Worm (Caenorhabditis elegans) whole organism, L4 larva: ENCODE data around the gene C14A4.12.

Experiments used
- F26F4.8 ChIP-seq: fragments of 200-800 bp; sonication (Bioruptor generic); conservative IDR thresholded peaks from 2 replicates; pipeline ENCODE4 v1.3.6; 2022; ENCODE audit warnings: missing genetic modification characterization, missing compliant biosample characterization
- F44E2.7 ChIP-seq: fragments of 200-800 bp; sonication (Bioruptor generic); IDR thresholded peaks from 2 replicates; pipeline ENCODE4 v2.1.2; 2022; ENCODE audit warnings: missing genetic modification characterization, missing compliant biosample characterization
- F49E8.2 ChIP-seq: sonication (generic microtip); optimal IDR thresholded peaks from 2 replicates; lab custom pipeline; 2016; ENCODE audit warnings: missing compliant biosample characterization, mild to moderate bottlenecking, missing genetic modification characterization, borderline replicate concordance
- Y105C5A.15 ChIP-seq: fragments of 200-800 bp; sonication (Bioruptor generic); IDR thresholded peaks from 2 replicates; pipeline ENCODE4 v1.3.6; 2022; ENCODE audit warnings: missing genetic modification characterization, missing compliant biosample characterization
- Y48G9A.11 ChIP-seq: fragments of 200-800 bp; sonication (Bioruptor generic); IDR thresholded peaks from 2 replicates; pipeline ENCODE4 v1.3.6; 2022; ENCODE audit warnings: missing genetic modification reagents, missing genetic modification characterization, missing compliant biosample characterization
- ZK337.2 ChIP-seq: fragments of 200-800 bp; sonication (Bioruptor generic); IDR thresholded peaks from 2 replicates; pipeline ENCODE4 v1.3.6; 2022; ENCODE audit warnings: missing genetic modification reagents, missing genetic modification characterization, missing compliant biosample characterization
- ceh-32 ChIP-seq: sonication (generic microtip); optimal IDR thresholded peaks from 2 replicates; lab custom pipeline; 2016; ENCODE audit warnings: mild to moderate bottlenecking, missing genetic modification characterization, missing compliant biosample characterization; ENCODE audit not compliant: poor library complexity
- ceh-62 ChIP-seq: sonication (generic microtip); optimal IDR thresholded peaks from 2 replicates; lab custom pipeline; 2017; ENCODE audit warnings: missing biosample characterization, missing genetic modification characterization
- cey-2 ChIP-seq: sonication (generic microtip); optimal IDR thresholded peaks from 3 replicates; lab custom pipeline; 2017; ENCODE audit warnings: missing genetic modification characterization, mild to moderate bottlenecking, missing compliant biosample characterization, antibody characterized with exemption, borderline replicate concordance; ENCODE audit not compliant: insufficient read depth
- daf-16 ChIP-seq, 3 experiments: sonication (generic microtip); optimal IDR thresholded peaks; 2 replicates each; lab custom pipeline; 2016 to 2017; ENCODE audit warnings: missing genetic modification characterization in 3 of 3, missing genetic modification reagents in 3 of 3, mild to moderate bottlenecking in 2 of 3, missing compliant biosample characterization in 2 of 3, missing biosample characterization in 1 of 3, moderate library complexity in 1 of 3
- daf-8 ChIP-seq: fragments of 200-800 bp; sonication (Bioruptor generic); IDR thresholded peaks from 2 replicates; pipeline ENCODE4 v1.3.6; 2022; ENCODE audit warnings: missing genetic modification characterization, missing compliant biosample characterization
- dmd-6 ChIP-seq: fragments of 200-800 bp; sonication (Bioruptor generic); IDR thresholded peaks from 2 replicates; pipeline ENCODE4 v1.3.6; 2022; ENCODE audit warnings: missing genetic modification reagents, missing genetic modification characterization, missing compliant biosample characterization
- dve-1 ChIP-seq: sonication (generic microtip); optimal IDR thresholded peaks from 2 replicates; lab custom pipeline; 2017; ENCODE audit warnings: antibody characterized with exemption, mild to moderate bottlenecking, missing genetic modification characterization, missing compliant biosample characterization; ENCODE audit not compliant: insufficient read depth
- egl-27 ChIP-seq: sonication (generic microtip); optimal IDR thresholded peaks from 3 replicates; lab custom pipeline; 2017; ENCODE audit warnings: missing biosample characterization, missing genetic modification reagents, missing genetic modification characterization
- gei-8 ChIP-seq: fragments of 200-800 bp; sonication (Bioruptor generic); optimal IDR thresholded peaks from 2 replicates; lab custom pipeline; 2018; ENCODE audit warnings: mild to moderate bottlenecking, missing genetic modification characterization, missing compliant biosample characterization
- hif-1 ChIP-seq, 2 experiments: sonication (generic microtip); optimal IDR thresholded peaks; 2 replicates each; lab custom pipeline; 2016 to 2017; ENCODE audit warnings: missing compliant biosample characterization in 2 of 2, missing genetic modification characterization in 2 of 2, missing genetic modification reagents in 2 of 2, missing genotype in 2 of 2, mild to moderate bottlenecking in 1 of 2
- hlh-11 ChIP-seq: fragments of 200-800 bp; sonication (Bioruptor generic); optimal IDR thresholded peaks from 2 replicates; lab custom pipeline; 2018; ENCODE audit warnings: mild to moderate bottlenecking, missing genetic modification characterization, missing compliant biosample characterization
- hlh-30 ChIP-seq: sonication (generic microtip); optimal IDR thresholded peaks from 2 replicates; lab custom pipeline; 2017; ENCODE audit warnings: antibody characterized with exemption, mild to moderate bottlenecking, missing genetic modification characterization, missing compliant biosample characterization; ENCODE audit not compliant: insufficient read depth
- hmg-1.1 ChIP-seq: fragments of 200-800 bp; sonication (Bioruptor generic); IDR thresholded peaks from 2 replicates; pipeline ENCODE4 v1.3.6; 2022; ENCODE audit warnings: missing genetic modification reagents, missing genetic modification characterization, missing compliant biosample characterization
- jun-1 ChIP-seq: fragments of 150-350 bp; optimal IDR thresholded peaks from 2 replicates; lab custom pipeline; 2014; ENCODE audit warnings: missing biosample characterization, missing genetic modification reagents, missing genetic modification characterization
- lin-1 ChIP-seq: fragments of 200-800 bp; sonication (Bioruptor generic); IDR thresholded peaks from 2 replicates; pipeline ENCODE4 v1.3.6; 2022; ENCODE audit warnings: missing genetic modification reagents, missing genetic modification characterization, missing compliant biosample characterization
- lin-38 ChIP-seq: fragments of 200-800 bp; sonication (Bioruptor generic); IDR thresholded peaks from 2 replicates; pipeline ENCODE4 v1.3.6; 2022; ENCODE audit warnings: missing genetic modification reagents, missing genetic modification characterization, missing compliant biosample characterization
- lir-3 ChIP-seq: sonication (generic microtip); optimal IDR thresholded peaks from 2 replicates; lab custom pipeline; 2016; ENCODE audit warnings: mild to moderate bottlenecking, missing genetic modification characterization, missing compliant biosample characterization
- lsy-2 ChIP-seq, 2 experiments: fragments of 150-350 bp in 1 of 2; sonication (generic microtip) in 1 of 2; optimal IDR thresholded peaks; 2 replicates each; lab custom pipeline; 2014 to 2017; ENCODE audit warnings: missing biosample characterization in 2 of 2, missing genetic modification characterization in 2 of 2
- madf-5 ChIP-seq, 2 experiments: fragments of 200-800 bp; sonication (Bioruptor generic); IDR thresholded peaks; 2 replicates each; pipeline ENCODE4 v1.3.6; 2022; ENCODE audit warnings: missing compliant biosample characterization in 2 of 2, missing genetic modification characterization in 2 of 2
- mdt-29 ChIP-seq: fragments of 200-800 bp; sonication (Bioruptor generic); IDR thresholded peaks from 2 replicates; pipeline ENCODE4 v1.3.6; 2022; ENCODE audit warnings: missing genetic modification reagents, missing genetic modification characterization, missing compliant biosample characterization
- mep-1 ChIP-seq: fragments of 150-350 bp; sonication (generic microtip); optimal IDR thresholded peaks from 3 replicates; lab custom pipeline; 2014; ENCODE audit warnings: missing biosample characterization, missing genetic modification characterization
- mes-2 ChIP-seq: sonication (generic microtip); optimal IDR thresholded peaks from 2 replicates; lab custom pipeline; 2016; ENCODE audit warnings: missing genotype, mild to moderate bottlenecking, missing genetic modification characterization, missing compliant biosample characterization; ENCODE audit not compliant: poor library complexity, severe bottlenecking
- mxl-3 ChIP-seq: fragments of 200-800 bp; sonication (Bioruptor generic); optimal IDR thresholded peaks from 2 replicates; lab custom pipeline; 2018; ENCODE audit warnings: mild to moderate bottlenecking, missing genetic modification characterization, missing compliant biosample characterization
- nhr-10 ChIP-seq: fragments of 150-350 bp; optimal IDR thresholded peaks from 2 replicates; lab custom pipeline; 2014; ENCODE audit warnings: missing biosample characterization, missing genetic modification characterization
- nhr-11 ChIP-seq: fragments of 150-350 bp; optimal IDR thresholded peaks from 2 replicates; lab custom pipeline; 2014; ENCODE audit warnings: missing biosample characterization, missing genetic modification characterization
- nhr-25 ChIP-seq: sonication (generic microtip); optimal IDR thresholded peaks from 2 replicates; lab custom pipeline; 2017; ENCODE audit warnings: missing genetic modification characterization, mild to moderate bottlenecking, missing compliant biosample characterization, antibody characterized with exemption, moderate library complexity, borderline replicate concordance; ENCODE audit not compliant: insufficient read depth
- nhr-48 ChIP-seq: sonication (generic microtip); optimal IDR thresholded peaks from 2 replicates; lab custom pipeline; 2016; ENCODE audit warnings: mild to moderate bottlenecking, missing genetic modification characterization, missing compliant biosample characterization
- nhr-77 ChIP-seq: fragments of 150-350 bp; optimal IDR thresholded peaks from 2 replicates; lab custom pipeline; 2014; ENCODE audit warnings: missing biosample characterization, missing genetic modification characterization
- pha-4 ChIP-seq, 2 experiments: fragments of 150-350 bp in 1 of 2; fragments of 200-800 bp in 1 of 2; sonication (Bioruptor generic) in 1 of 2; IDR thresholded peaks in 1 of 2; optimal IDR thresholded peaks in 1 of 2; 2 replicates each; pipeline versions ENCODE4 v1.3.6 to Lab custom; 2014 to 2022; ENCODE audit warnings: missing genetic modification characterization in 2 of 2, missing genetic modification reagents in 2 of 2, missing biosample characterization in 1 of 2, missing compliant biosample characterization in 1 of 2
- rbr-2 ChIP-seq: sonication (generic microtip); optimal IDR thresholded peaks from 2 replicates; lab custom pipeline; 2016; ENCODE audit warnings: missing genotype, missing genetic modification characterization, missing compliant biosample characterization
- skn-1 ChIP-seq: fragments of 150-350 bp; optimal IDR thresholded peaks from 2 replicates; lab custom pipeline; 2014; ENCODE audit warnings: missing biosample characterization, missing genetic modification characterization
- snpc-4 ChIP-seq: fragments of 150-350 bp; optimal IDR thresholded peaks from 2 replicates; lab custom pipeline; 2014; ENCODE audit warnings: missing biosample characterization, missing genetic modification characterization
- tra-1 ChIP-seq: fragments of 200-800 bp; sonication (Bioruptor generic); IDR thresholded peaks from 2 replicates; pipeline ENCODE4 v1.3.6; 2022; ENCODE audit warnings: missing genetic modification reagents, missing genetic modification characterization, missing compliant biosample characterization
- unc-130 ChIP-seq: sonication (generic microtip); optimal IDR thresholded peaks from 2 replicates; lab custom pipeline; 2016; ENCODE audit warnings: missing genetic modification reagents, missing genetic modification characterization, missing compliant biosample characterization
- unc-62 ChIP-seq, 3 experiments: fragments of 150-350 bp in 1 of 3; sonication (generic microtip); optimal IDR thresholded peaks in 2 of 3; peaks in 1 of 3; 1 replicate in 1 of 3; 2 replicates in 2 of 3; lab custom pipeline; 2014 to 2017; ENCODE audit warnings: missing biosample characterization in 3 of 3, missing genetic modification characterization in 3 of 3, missing genetic modification reagents in 3 of 3, missing genotype in 1 of 3
- vab-7 ChIP-seq: fragments of 200-800 bp; sonication (Bioruptor generic); IDR thresholded peaks from 2 replicates; pipeline ENCODE4 v1.3.6; 2022; ENCODE audit warnings: missing genetic modification reagents, missing genetic modification characterization, missing compliant biosample characterization
- zfp-3 ChIP-seq: fragments of 200-800 bp; sonication (Bioruptor generic); conservative IDR thresholded peaks from 2 replicates; pipeline ENCODE4 v1.3.6; 2022; ENCODE audit warnings: missing genetic modification reagents, missing genetic modification characterization, missing compliant biosample characterization
- zip-11 ChIP-seq: fragments of 200-800 bp; sonication (Bioruptor generic); IDR thresholded peaks from 2 replicates; pipeline ENCODE4 v1.3.6; 2022; ENCODE audit warnings: missing genetic modification characterization, missing compliant biosample characterization
- zip-2 ChIP-seq: fragments of 150-350 bp; optimal IDR thresholded peaks from 2 replicates; lab custom pipeline; 2014; ENCODE audit warnings: missing biosample characterization, missing genetic modification characterization
- ztf-11 ChIP-seq: fragments of 150-350 bp; optimal IDR thresholded peaks from 2 replicates; lab custom pipeline; 2014; ENCODE audit warnings: missing biosample characterization, missing genetic modification characterization
- ztf-7 ChIP-seq: fragments of 150-350 bp; optimal IDR thresholded peaks from 2 replicates; lab custom pipeline; 2014; ENCODE audit warnings: missing biosample characterization, missing genetic modification characterization

Gene C14A4.12

DNA sequence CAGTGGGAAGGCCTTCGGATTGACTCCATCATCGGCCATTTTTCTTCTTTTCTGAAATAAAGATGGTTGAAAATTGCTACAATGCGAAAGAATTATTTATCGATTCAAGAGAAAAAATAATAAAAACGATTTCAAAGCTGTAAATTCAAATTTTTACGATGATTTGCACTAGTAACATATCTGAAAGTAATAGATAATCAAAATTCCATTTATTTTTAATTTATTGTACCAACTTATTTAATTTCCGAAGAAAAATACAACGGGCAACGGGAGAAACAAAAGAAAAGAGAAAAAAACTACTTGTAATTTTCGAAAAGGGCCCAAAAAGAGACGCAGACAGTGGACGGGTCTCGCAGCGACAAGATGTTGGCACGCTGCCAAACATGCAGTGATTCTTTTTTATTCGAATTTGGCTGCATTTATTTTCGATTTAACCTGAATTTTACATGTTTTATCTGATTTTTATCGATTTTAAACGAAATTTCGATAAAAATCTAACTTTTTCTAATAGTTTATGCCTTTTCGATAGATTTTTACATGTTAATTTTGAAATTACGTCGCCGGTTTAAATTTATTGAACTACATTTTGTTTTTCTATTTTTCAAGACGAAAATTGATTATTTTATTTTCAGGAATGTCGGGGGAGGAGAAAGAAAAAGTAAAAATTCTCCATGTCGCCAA, 45.9 kb downstream of the C14A4.12 start, which contains the start of the genes snu-13 and rsp-7:
Gene snu-13 (minus strand): TSS at position 51 of the 681 bp plus-strand sequence.
Gene rsp-7 (plus strand): TSS at position 631 of the 681 bp plus-strand sequence.
- no peak for TF ChIP-seq zip-2 (tag; lab: Kevin White, UChicago)
- peak; percentile 0 for TF ChIP-seq mxl-3
- TF ChIP-seq F44E2.7 (GFP tag; lab: Robert Waterston, UW) = no peak
- no peak for TF ChIP-seq mdt-29 (GFP tag; lab: Robert Waterston, UW)
- TF ChIP-seq hif-1 (tag; optimal IDR thresholded peaks at IDR 0.05; lab: Kevin White, UChicago) = peak in 1 of 2 experiments; percentile 44
- TF ChIP-seq Y105C5A.15 (GFP tag; lab: Robert Waterston, UW) = no peak
- TF ChIP-seq F49E8.2 (tag; lab: Kevin White, UChicago) = peak; percentile 7
- TF ChIP-seq ztf-11 (tag; lab: Kevin White, UChicago) = no peak
- TF ChIP-seq unc-62 (GFP tag; optimal IDR thresholded peaks at IDR 0.05 in 1 of 2; lab: Kevin White, UChicago) = peak in 1 of 2 experiments; percentile 12
- no peak for TF ChIP-seq unc-62 (tag; optimal IDR thresholded peaks at IDR 0.05; lab: Kevin White, UChicago)
- no peak for TF ChIP-seq daf-8
- peak; percentile 88 for TF ChIP-seq mes-2 (tag; lab: Kevin White, UChicago)
- TF ChIP-seq ZK337.2 (GFP tag; lab: Robert Waterston, UW) = no peak
- peak; percentile 25 for TF ChIP-seq rbr-2
- TF ChIP-seq snpc-4 (tag; lab: Kevin White, UChicago) = no peak
- TF ChIP-seq vab-7 (GFP tag; lab: Robert Waterston, UW) = no peak
- no peak for TF ChIP-seq zfp-3 (GFP tag; lab: Robert Waterston, UW)
- TF ChIP-seq hlh-30 (tag; lab: Kevin White, UChicago) = peak; percentile 65
- no peak for TF ChIP-seq cey-2 (tag; lab: Kevin White, UChicago)
- TF ChIP-seq unc-130 = no peak
- peak; percentile 58 for TF ChIP-seq nhr-11 (tag; lab: Kevin White, UChicago)
- TF ChIP-seq Y48G9A.11 (GFP tag; lab: Robert Waterston, UW) = no peak
- no peak for TF ChIP-seq nhr-10 (tag; lab: Kevin White, UChicago)
- TF ChIP-seq lin-38 (GFP tag; lab: Robert Waterston, UW) = peak; percentile 77
- TF ChIP-seq zip-11 (GFP tag; lab: Robert Waterston, UW) = no peak
- TF ChIP-seq lsy-2 (tag; optimal IDR thresholded peaks at IDR 0.05; lab: Kevin White, UChicago) = peak in 1 of 2 experiments; percentile 92
- TF ChIP-seq nhr-77 = peak; percentile 69
- no peak for TF ChIP-seq ceh-32 (tag; lab: Kevin White, UChicago)
- TF ChIP-seq hlh-11 (tag; lab: Kevin White, UChicago) = peak; percentile 65
- TF ChIP-seq hmg-1.1 (GFP tag; lab: Robert Waterston, UW) = 0 out of 2 replicates have a peak, but pooled peaks have one; percentile 37
- TF ChIP-seq F26F4.8 = no peak
- TF ChIP-seq nhr-25 (tag; lab: Kevin White, UChicago) = peak; percentile 60
- TF ChIP-seq dve-1 (tag; lab: Kevin White, UChicago) = peak; percentile 86
- no peak for TF ChIP-seq lir-3 (tag; lab: Kevin White, UChicago)
- 0 out of 2 replicates have a peak, but pooled peaks have one; percentile 19 for TF ChIP-seq pha-4 (GFP tag; IDR thresholded peaks at IDR 0.05; lab: Robert Waterston, UW)
- peak; percentile 71 for TF ChIP-seq pha-4 (tag; optimal IDR thresholded peaks at IDR 0.05; lab: Kevin White, UChicago)
- TF ChIP-seq ceh-62 (tag; lab: Kevin White, UChicago) = no peak
- TF ChIP-seq jun-1 (tag; lab: Kevin White, UChicago) = no peak
- peak; percentile 76 for TF ChIP-seq mep-1 (tag; lab: Kevin White, UChicago)
- TF ChIP-seq tra-1 (GFP tag; lab: Robert Waterston, UW) = no peak
- TF ChIP-seq madf-5 (GFP tag; IDR thresholded peaks at IDR 0.05; lab: Robert Waterston, UW) = no peak
- no peak for TF ChIP-seq egl-27 (tag; lab: Kevin White, UChicago)
- TF ChIP-seq lin-1 (GFP tag; lab: Robert Waterston, UW) = no peak
- no peak for TF ChIP-seq gei-8
- no peak for TF ChIP-seq daf-16 (GFP tag; optimal IDR thresholded peaks at IDR 0.05; lab: Kevin White, UChicago)
- peak; percentile 12 for TF ChIP-seq daf-16 (tag; optimal IDR thresholded peaks at IDR 0.05; lab: Kevin White, UChicago)
- TF ChIP-seq nhr-48 = no peak
- no peak for TF ChIP-seq ztf-7 (tag; lab: Kevin White, UChicago)
- no peak for TF ChIP-seq skn-1 (tag; lab: Kevin White, UChicago)
- TF ChIP-seq dmd-6 = peak; percentile 54
